Worm (Caenorhabditis elegans) whole organism, L4 larva: ENCODE results near the gene Y51H4A.8.
A peak's percentile ranks its signal among the peaks of the same experiment; 100 is the strongest.

ENCODE experiments used
- T20F7.1 ChIP-seq: fragments of 200-800 bp; sonication (Bioruptor generic); optimal IDR thresholded peaks from 2 replicates; lab custom pipeline; 2018; ENCODE audit warnings: mild to moderate bottlenecking, missing genetic modification characterization, missing compliant biosample characterization
- Y105C5A.15 ChIP-seq: fragments of 200-800 bp; sonication (Bioruptor generic); IDR thresholded peaks from 2 replicates; pipeline ENCODE4 v1.3.6; 2022; ENCODE audit warnings: missing genetic modification characterization, missing compliant biosample characterization
- Y48G9A.11 ChIP-seq: fragments of 200-800 bp; sonication (Bioruptor generic); IDR thresholded peaks from 2 replicates; pipeline ENCODE4 v1.3.6; 2022; ENCODE audit warnings: missing genetic modification reagents, missing genetic modification characterization, missing compliant biosample characterization
- Y5F2A.4 ChIP-seq: fragments of 200-800 bp; sonication (Bioruptor generic); optimal IDR thresholded peaks from 2 replicates; lab custom pipeline; 2018; ENCODE audit warnings: mild to moderate bottlenecking, missing genetic modification characterization, missing compliant biosample characterization
- ZK546.5 ChIP-seq, 2 experiments: sonication (generic microtip); optimal IDR thresholded peaks; 2 replicates each; lab custom pipeline; 2017; ENCODE audit warnings: missing biosample characterization in 2 of 2, missing genetic modification characterization in 2 of 2
- ceh-28 ChIP-seq: fragments of 150-350 bp; optimal IDR thresholded peaks from 2 replicates; lab custom pipeline; 2014; ENCODE audit warnings: missing biosample characterization, missing genetic modification reagents, missing genetic modification characterization
- ceh-62 ChIP-seq: sonication (generic microtip); optimal IDR thresholded peaks from 2 replicates; lab custom pipeline; 2017; ENCODE audit warnings: missing biosample characterization, missing genetic modification characterization
- ctbp-1 ChIP-seq: fragments of 200-800 bp; sonication (Bioruptor generic); IDR thresholded peaks from 2 replicates; pipeline ENCODE4 v1.3.6; 2022; ENCODE audit warnings: missing genetic modification reagents, missing genetic modification characterization, missing compliant biosample characterization
- daf-19 ChIP-seq: fragments of 200-800 bp; sonication (Bioruptor generic); conservative IDR thresholded peaks from 2 replicates; pipeline ENCODE4 v1.3.6; 2022; ENCODE audit warnings: missing genetic modification characterization, missing compliant biosample characterization
- daf-8 ChIP-seq: fragments of 200-800 bp; sonication (Bioruptor generic); IDR thresholded peaks from 2 replicates; pipeline ENCODE4 v1.3.6; 2022; ENCODE audit warnings: missing genetic modification characterization, missing compliant biosample characterization
- dmd-6 ChIP-seq: fragments of 200-800 bp; sonication (Bioruptor generic); IDR thresholded peaks from 2 replicates; pipeline ENCODE4 v1.3.6; 2022; ENCODE audit warnings: missing genetic modification reagents, missing genetic modification characterization, missing compliant biosample characterization
- dmd-9 ChIP-seq: fragments of 200-800 bp; sonication (Bioruptor generic); IDR thresholded peaks from 2 replicates; pipeline ENCODE4 v1.3.6; 2022; ENCODE audit warnings: missing genetic modification reagents, missing genetic modification characterization, missing compliant biosample characterization
- dpl-1 ChIP-seq: fragments of 150-350 bp; optimal IDR thresholded peaks from 2 replicates; lab custom pipeline; 2014; ENCODE audit warnings: missing biosample characterization, missing genetic modification reagents, missing genetic modification characterization
- egl-27 ChIP-seq: sonication (generic microtip); optimal IDR thresholded peaks from 3 replicates; lab custom pipeline; 2017; ENCODE audit warnings: missing biosample characterization, missing genetic modification reagents, missing genetic modification characterization
- hif-1 ChIP-seq, 2 experiments: sonication (generic microtip); optimal IDR thresholded peaks; 2 replicates each; lab custom pipeline; 2016 to 2017; ENCODE audit warnings: missing compliant biosample characterization in 2 of 2, missing genetic modification characterization in 2 of 2, missing genetic modification reagents in 2 of 2, missing genotype in 2 of 2, mild to moderate bottlenecking in 1 of 2
- lim-7 ChIP-seq: fragments of 200-800 bp; sonication (Bioruptor generic); IDR thresholded peaks from 2 replicates; pipeline ENCODE4 v1.3.6; 2022; ENCODE audit warnings: missing genetic modification characterization, missing compliant biosample characterization
- lin-13 ChIP-seq: fragments of 150-350 bp; optimal IDR thresholded peaks from 2 replicates; lab custom pipeline; 2014; ENCODE audit warnings: missing biosample characterization, missing genetic modification reagents, missing genetic modification characterization
- lin-39 ChIP-seq: fragments of 150-350 bp; optimal IDR thresholded peaks from 2 replicates; lab custom pipeline; 2014; ENCODE audit warnings: missing biosample characterization, missing genetic modification reagents, missing genetic modification characterization
- lsy-2 ChIP-seq, 2 experiments: fragments of 150-350 bp in 1 of 2; sonication (generic microtip) in 1 of 2; optimal IDR thresholded peaks; 2 replicates each; lab custom pipeline; 2014 to 2017; ENCODE audit warnings: missing biosample characterization in 2 of 2, missing genetic modification characterization in 2 of 2
- mep-1 ChIP-seq: fragments of 150-350 bp; sonication (generic microtip); optimal IDR thresholded peaks from 3 replicates; lab custom pipeline; 2014; ENCODE audit warnings: missing biosample characterization, missing genetic modification characterization
- nhr-11 ChIP-seq: fragments of 150-350 bp; optimal IDR thresholded peaks from 2 replicates; lab custom pipeline; 2014; ENCODE audit warnings: missing biosample characterization, missing genetic modification characterization
- nhr-111 ChIP-seq: fragments of 200-800 bp; sonication (Bioruptor generic); optimal IDR thresholded peaks from 2 replicates; lab custom pipeline; 2018; ENCODE audit warnings: mild to moderate bottlenecking, missing genetic modification characterization, missing compliant biosample characterization
- nhr-25 ChIP-seq: sonication (generic microtip); optimal IDR thresholded peaks from 2 replicates; lab custom pipeline; 2017; ENCODE audit warnings: missing genetic modification characterization, mild to moderate bottlenecking, missing compliant biosample characterization, antibody characterized with exemption, moderate library complexity, borderline replicate concordance; ENCODE audit not compliant: insufficient read depth
- nhr-41 ChIP-seq: fragments of 200-800 bp; sonication (Bioruptor generic); IDR thresholded peaks from 2 replicates; pipeline ENCODE4 v1.3.6; 2022; ENCODE audit warnings: missing genetic modification reagents, missing genetic modification characterization, missing compliant biosample characterization
- nhr-42 ChIP-seq: fragments of 200-800 bp; sonication (Bioruptor generic); IDR thresholded peaks from 2 replicates; pipeline ENCODE4 v1.3.6; 2022; ENCODE audit warnings: missing genetic modification characterization, missing compliant biosample characterization
- nhr-6 ChIP-seq: fragments of 150-350 bp; optimal IDR thresholded peaks from 2 replicates; lab custom pipeline; 2014; ENCODE audit warnings: missing biosample characterization, missing genetic modification characterization
- php-3 ChIP-seq: fragments of 200-800 bp; sonication (Bioruptor generic); IDR thresholded peaks from 2 replicates; pipeline ENCODE4 v1.3.6; 2022; ENCODE audit warnings: missing genetic modification reagents, missing genetic modification characterization, missing compliant biosample characterization
- snpc-1.2 ChIP-seq: fragments of 200-800 bp; sonication (Bioruptor generic); IDR thresholded peaks from 2 replicates; pipeline ENCODE4 v1.3.6; 2022; ENCODE audit warnings: missing genetic modification reagents, missing genetic modification characterization, missing compliant biosample characterization
- snpc-4 ChIP-seq: fragments of 150-350 bp; optimal IDR thresholded peaks from 2 replicates; lab custom pipeline; 2014; ENCODE audit warnings: missing biosample characterization, missing genetic modification characterization
- spr-1 ChIP-seq: sonication (generic microtip); optimal IDR thresholded peaks from 2 replicates; lab custom pipeline; 2016; ENCODE audit warnings: mild to moderate bottlenecking, missing genetic modification characterization, missing compliant biosample characterization
- spr-3 ChIP-seq: fragments of 200-800 bp; sonication (Bioruptor generic); optimal IDR thresholded peaks from 2 replicates; lab custom pipeline; 2018; ENCODE audit warnings: mild to moderate bottlenecking, missing genetic modification characterization, missing compliant biosample characterization
- tag-97 ChIP-seq: fragments of 200-800 bp; sonication (Bioruptor generic); IDR thresholded peaks from 2 replicates; pipeline ENCODE4 v1.3.6; 2022; ENCODE audit warnings: missing genetic modification characterization, missing compliant biosample characterization
- unc-130 ChIP-seq: sonication (generic microtip); optimal IDR thresholded peaks from 2 replicates; lab custom pipeline; 2016; ENCODE audit warnings: missing genetic modification reagents, missing genetic modification characterization, missing compliant biosample characterization
- unc-62 ChIP-seq, 3 experiments: fragments of 150-350 bp in 1 of 3; sonication (generic microtip); optimal IDR thresholded peaks in 2 of 3; peaks in 1 of 3; 1 replicate in 1 of 3; 2 replicates in 2 of 3; lab custom pipeline; 2014 to 2017; ENCODE audit warnings: missing biosample characterization in 3 of 3, missing genetic modification characterization in 3 of 3, missing genetic modification reagents in 3 of 3, missing genotype in 1 of 3

Gene Y51H4A.8

DNA sequence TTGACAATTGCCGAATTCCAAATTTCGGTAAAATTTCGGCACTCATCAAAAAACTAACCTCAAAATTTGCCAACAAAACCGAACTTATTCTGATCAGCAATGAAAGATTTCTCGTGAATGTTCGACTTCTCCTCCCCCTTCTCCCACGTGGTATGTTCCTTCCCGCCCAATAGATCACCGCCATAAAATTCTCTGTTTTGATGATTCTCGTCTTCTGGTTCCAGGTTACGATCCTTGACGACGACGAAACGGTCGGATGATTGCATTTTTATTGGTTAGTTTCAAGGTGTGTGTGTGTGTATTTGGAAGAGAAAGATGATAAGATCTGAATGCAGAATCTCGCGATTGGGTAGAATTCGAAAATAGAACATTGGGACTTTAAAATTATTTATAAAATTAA, 35.7 kb downstream of the Y51H4A.8 start, which contains the start of gene uroc-1:
uroc-1 (minus strand) TSS at position 101 of the 400 bp plus-strand sequence.
- no peak for TF ChIP-seq ZK546.5 (tag; optimal IDR thresholded peaks at IDR 0.05; lab: Kevin White, UChicago)
- TF ChIP-seq egl-27 (tag; lab: Kevin White, UChicago) = no peak
- TF ChIP-seq php-3 (GFP tag; lab: Robert Waterston, UW) = no peak
- TF ChIP-seq snpc-4 (tag; lab: Kevin White, UChicago) = no peak
- TF ChIP-seq lin-13 = no peak
- no peak for TF ChIP-seq nhr-25 (tag; lab: Kevin White, UChicago)
- TF ChIP-seq daf-8 = no peak
- TF ChIP-seq nhr-6 = no peak
- no peak for TF ChIP-seq dmd-9 (GFP tag; lab: Robert Waterston, UW)
- TF ChIP-seq nhr-11 = no peak
- no peak for TF ChIP-seq nhr-111 (GFP tag; lab: Kevin White, UChicago)
- no peak for TF ChIP-seq ceh-62 (tag; lab: Kevin White, UChicago)
- no peak for TF ChIP-seq nhr-42 (GFP tag; lab: Robert Waterston, UW)
- no peak for TF ChIP-seq lim-7

DNA sequence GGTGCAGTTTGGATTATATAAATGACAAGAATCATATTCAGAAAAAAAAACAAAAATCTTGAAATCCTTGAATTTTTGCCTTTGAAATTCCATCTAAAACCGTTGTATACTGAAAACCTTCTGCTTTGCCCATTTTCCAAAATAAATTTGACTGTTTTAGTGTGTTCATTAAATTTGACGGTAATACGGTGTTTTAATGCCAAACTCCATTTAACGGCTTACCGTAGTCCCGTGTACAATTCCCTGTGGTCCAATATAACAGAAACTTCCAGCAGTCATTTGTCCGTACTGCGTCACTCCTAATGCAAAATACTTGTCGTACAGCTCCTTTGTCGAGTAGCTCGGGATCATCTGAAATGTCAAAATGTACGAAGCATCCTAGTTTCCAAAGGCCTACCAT, 37.8 kb downstream of the Y51H4A.8 start:
- TF ChIP-seq unc-62 (GFP tag; optimal IDR thresholded peaks at IDR 0.05 in 1 of 2; lab: Kevin White, UChicago) = peak in 1 of 2 experiments; percentile 92
- TF ChIP-seq unc-62 (tag; optimal IDR thresholded peaks at IDR 0.05; lab: Kevin White, UChicago) = no peak
- TF ChIP-seq lim-7 = no peak
- TF ChIP-seq, all 104 proteins: peak for 1

DNA sequence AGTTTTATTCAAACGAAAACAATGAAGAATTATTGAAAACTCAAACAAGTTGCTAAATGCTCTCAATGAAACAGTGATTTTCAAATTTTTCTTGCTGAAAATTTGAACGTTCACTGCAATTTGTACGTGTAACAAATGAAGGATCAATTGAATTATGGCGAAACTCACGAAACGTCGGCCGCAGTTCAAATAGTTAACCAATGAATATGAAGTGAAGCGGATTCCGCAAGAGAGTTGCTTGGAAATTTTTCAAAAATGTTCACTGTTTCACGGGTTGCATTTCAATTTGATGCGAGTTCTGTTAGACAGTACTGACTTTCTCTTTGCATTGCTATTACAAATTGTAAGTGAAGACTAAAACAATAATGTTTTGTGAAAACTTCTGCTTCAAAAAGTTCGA, 43.4 kb downstream of the Y51H4A.8 start:
- no peak for TF ChIP-seq lin-39 (tag; lab: Kevin White, UChicago)
- TF ChIP-seq snpc-1.2 (GFP tag; lab: Robert Waterston, UW) = peak; percentile 56; the same call in 1 of the 2 replicates
- TF ChIP-seq, all 104 proteins: peak for 1

DNA sequence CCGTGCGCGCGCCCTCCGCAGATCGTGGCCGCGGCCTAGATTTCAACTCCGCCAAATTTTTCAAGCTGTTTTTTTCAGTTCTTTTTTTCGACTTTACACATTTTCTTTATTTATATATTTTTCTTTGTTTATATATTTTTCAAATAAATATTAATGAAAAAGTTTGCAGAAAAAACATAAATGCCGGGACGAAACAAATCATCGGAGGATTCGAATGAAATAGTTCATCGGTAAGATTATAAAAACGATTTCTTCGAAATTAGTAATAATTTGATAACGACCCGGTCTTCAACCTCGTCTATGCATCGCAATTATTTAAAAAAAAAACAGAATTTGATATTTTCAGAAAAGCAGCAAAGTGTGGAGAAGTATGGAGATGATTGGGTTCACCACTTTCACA, 45.0 kb downstream of the Y51H4A.8 start, which contains the start of gene Y51H4A.6:
Y51H4A.6 (plus strand) TSS at position 301 of the 400 bp plus-strand sequence.
- TF ChIP-seq T20F7.1 (GFP tag; lab: Kevin White, UChicago) (no peak), daf-19 (GFP tag; lab: Robert Waterston, UW) (no peak), unc-130 (no peak), Y105C5A.15 (GFP tag; lab: Robert Waterston, UW) (no peak), dpl-1 (GFP tag; lab: Kevin White, UChicago) (no peak), spr-3 (GFP tag; lab: Kevin White, UChicago) (no peak), tag-97 (GFP tag; lab: Robert Waterston, UW) (no peak), ctbp-1 (GFP tag; lab: Robert Waterston, UW) (no peak), spr-1 (tag; lab: Kevin White, UChicago) (no peak), snpc-1.2 (GFP tag; lab: Robert Waterston, UW) (no peak), Y48G9A.11 (GFP tag; lab: Robert Waterston, UW) (no peak), mep-1 (tag; lab: Kevin White, UChicago) (no peak), lsy-2 (tag; optimal IDR thresholded peaks at IDR 0.05; lab: Kevin White, UChicago) (no peak), nhr-41 (GFP tag; lab: Robert Waterston, UW) (no peak), Y5F2A.4 (GFP tag; lab: Kevin White, UChicago) (no peak), ceh-28 (tag; lab: Kevin White, UChicago) (no peak), nhr-6 (no peak), dmd-6 (no peak), hif-1 (tag; optimal IDR thresholded peaks at IDR 0.05; lab: Kevin White, UChicago) (no peak)
- TF ChIP-seq, all 104 proteins: peak for 0
